Worm (Caenorhabditis elegans) whole organism, L1 larva: ENCODE data around the gene far-2.

Experiments used
- F16B12.6 ChIP-seq: fragments of 150-350 bp; optimal IDR thresholded peaks from 2 replicates; lab custom pipeline; 2014; ENCODE audit warnings: missing biosample characterization, missing genetic modification characterization
- fkh-10 ChIP-seq: sonication (generic microtip); optimal IDR thresholded peaks from 2 replicates; lab custom pipeline; 2017; ENCODE audit warnings: missing biosample characterization, missing genetic modification reagents, missing genetic modification characterization
- isw-1 ChIP-seq: fragments of 200-800 bp; sonication (Bioruptor generic); IDR thresholded peaks from 2 replicates; pipeline ENCODE4 v1.3.6; 2022; ENCODE audit warnings: missing genetic modification characterization, missing compliant biosample characterization
- mep-1 ChIP-seq: fragments of 150-350 bp; optimal IDR thresholded peaks from 2 replicates; lab custom pipeline; 2014; ENCODE audit warnings: missing biosample characterization, missing genetic modification characterization
- nhr-11 ChIP-seq: fragments of 150-350 bp; optimal IDR thresholded peaks from 2 replicates; lab custom pipeline; 2014; ENCODE audit warnings: missing biosample characterization, missing genetic modification characterization
- nhr-28 ChIP-seq: fragments of 150-350 bp; optimal IDR thresholded peaks from 2 replicates; lab custom pipeline; 2014; ENCODE audit warnings: missing biosample characterization, missing genetic modification characterization
- pax-3 ChIP-seq: fragments of 200-800 bp; sonication (Bioruptor generic); optimal IDR thresholded peaks from 2 replicates; lab custom pipeline; 2018; ENCODE audit warnings: mild to moderate bottlenecking, missing genetic modification characterization, moderate library complexity, missing compliant biosample characterization
- skn-1 ChIP-seq: fragments of 150-350 bp; optimal IDR thresholded peaks from 2 replicates; lab custom pipeline; 2014; ENCODE audit warnings: missing biosample characterization, missing genetic modification characterization
- snpc-4 ChIP-seq: fragments of 150-350 bp; optimal IDR thresholded peaks from 2 replicates; lab custom pipeline; 2014; ENCODE audit warnings: missing biosample characterization, missing genetic modification characterization
- zag-1 ChIP-seq: fragments of 150-350 bp; optimal IDR thresholded peaks from 2 replicates; lab custom pipeline; 2014; ENCODE audit warnings: missing biosample characterization, missing genetic modification characterization
- zip-4 ChIP-seq: fragments of 200-800 bp; sonication (Bioruptor generic); optimal IDR thresholded peaks from 2 replicates; lab custom pipeline; 2018; ENCODE audit warnings: mild to moderate bottlenecking, missing genetic modification characterization, moderate library complexity, missing compliant biosample characterization

- peak; percentile 23 for TF ChIP-seq F16B12.6 (tag; lab: Kevin White, UChicago)
- TF ChIP-seq snpc-4 (tag; lab: Kevin White, UChicago), result no peak
- TF ChIP-seq mep-1 (tag; lab: Kevin White, UChicago), result no peak
- no peak for TF ChIP-seq zag-1 (tag; lab: Kevin White, UChicago)
- TF ChIP-seq pax-3, result no peak
- TF ChIP-seq isw-1 (GFP tag; lab: Robert Waterston, UW), result peak; percentile 39
- TF ChIP-seq nhr-28, result no peak
- no peak for TF ChIP-seq fkh-10 (GFP tag; lab: Kevin White, UChicago)
- no peak for TF ChIP-seq zip-4
- TF ChIP-seq skn-1, result no peak
- no peak for TF ChIP-seq nhr-11 (tag; lab: Kevin White, UChicago)
These were observed 7.7 kb downstream of the far-2 start, which contains the start of the genes mccc-2 and mrpl-44 for ce11 chrIII:9089325-9089823.
